Fruit fly (Drosophila melanogaster): ENCODE data around the gene Atxn7.
A peak's percentile ranks its signal among the peaks of the same experiment; 100 is the strongest.

The Atxn7 gene

DNA sequence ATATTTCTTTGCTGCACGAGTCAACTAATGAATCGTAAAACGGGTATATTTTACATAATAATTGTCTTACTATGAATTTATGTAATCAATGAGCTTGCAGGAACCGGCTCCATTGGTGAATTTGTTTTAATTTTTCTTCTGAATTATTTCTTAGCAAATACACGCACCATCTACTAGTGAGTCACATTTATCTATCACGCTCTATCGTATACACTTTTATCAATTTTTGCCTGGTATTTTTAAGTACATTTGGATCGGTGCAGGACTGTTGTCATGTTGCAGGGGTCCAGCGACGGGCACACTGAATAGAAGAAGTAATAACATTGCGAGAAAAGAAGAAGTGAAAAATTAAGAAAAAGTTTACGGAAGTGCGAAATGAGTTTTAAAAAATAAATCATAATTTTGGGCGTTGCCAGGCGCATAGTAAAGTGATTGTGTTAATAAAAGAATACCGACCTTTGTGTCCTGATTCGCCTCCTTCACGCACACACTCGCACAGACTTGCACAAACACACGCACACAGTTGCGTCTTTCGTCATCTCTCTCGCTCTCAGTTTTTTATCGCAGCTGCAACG, 10.5 kb upstream of the Atxn7 start, which contains the start of the genes Rab5 and Axud1 (continued):
- TF ChIP-seq Doc2 (GFP tag; IDR thresholded peaks at IDR 0.05) (no peak), Tbp (GFP tag; optimal IDR thresholded peaks at IDR 0.05) (peak; percentile 74), CG18262 (tag; optimal IDR thresholded peaks at IDR 0.05) (no peak), CG9876 (GFP tag; optimal IDR thresholded peaks at IDR 0.05) (no peak), Kr (GFP tag; optimal IDR thresholded peaks at IDR 0.05) (no peak), Deaf1 (tag; optimal IDR thresholded peaks at IDR 0.05) (no peak), Sin3A (optimal IDR thresholded peaks at IDR 0.05) (peak; percentile 89), chinmo (GFP tag; IDR thresholded peaks at IDR 0.05; ENCODE audit: partially characterized antibody) (0 out of 4 replicates have a peak, but pooled peaks have one; percentile 17), HLH54F (GFP tag; optimal IDR thresholded peaks at IDR 0.05) (no peak), CG13287 (GFP tag; IDR thresholded peaks at IDR 0.05; ENCODE audit: partially characterized antibody) (peak; percentile 30; the same call in 1 of the 2 replicates), Trl (optimal IDR thresholded peaks at IDR 0.05) (peak in 1 of 2 experiments; percentile 24), Trl (GFP tag; optimal IDR thresholded peaks at IDR 0.05) (no peak), bab2 (GFP tag; optimal IDR thresholded peaks at IDR 0.05) (no peak), CG14710 (tag; optimal IDR thresholded peaks at IDR 0.05) (peak; percentile 88), CG15601 (tag; optimal IDR thresholded peaks at IDR 0.05) (peak; percentile 41), BtbVII (GFP tag; optimal IDR thresholded peaks at IDR 0.05) (no peak), toy (GFP tag; IDR thresholded peaks at IDR 0.05) (no peak), CG4854 (GFP tag; optimal IDR thresholded peaks at IDR 0.05) (no peak), tll (GFP tag; optimal IDR thresholded peaks at IDR 0.05) (no peak), zen (tag; optimal IDR thresholded peaks at IDR 0.05) (no peak), CG11085 (GFP tag; IDR thresholded peaks at IDR 0.05) (no peak), CG7556 (GFP tag; optimal IDR thresholded peaks at IDR 0.05) (no peak), CG11456 (GFP tag; IDR thresholded peaks at IDR 0.05) (no peak), nerfin-1 (tag; optimal IDR thresholded peaks at IDR 0.05) (no peak), TFAM (GFP tag; optimal IDR thresholded peaks at IDR 0.05) (no peak), HmgD (GFP tag; optimal IDR thresholded peaks at IDR 0.05) (peak; percentile 29), Poxn (GFP tag; IDR thresholded peaks at IDR 0.05) (no peak), sob (GFP tag; IDR thresholded peaks at IDR 0.05) (peak; percentile 30; the same call in 1 of the 2 replicates), CG10209 (GFP tag; optimal IDR thresholded peaks at IDR 0.05) (no peak), bowl (GFP tag; IDR thresholded peaks at IDR 0.05) (no peak), ATbp (GFP tag; optimal IDR thresholded peaks at IDR 0.05) (no peak), CG4328 (GFP tag; optimal IDR thresholded peaks at IDR 0.05) (no peak), CG7372 (GFP tag; IDR thresholded peaks at IDR 0.05) (no peak), CG16813 (GFP tag; IDR thresholded peaks at IDR 0.05; ENCODE audit: partially characterized antibody) (peak; percentile 15; the same call in 1 of the 3 replicates), Dref (GFP tag; IDR thresholded peaks at IDR 0.05) (peak; percentile 41), fd96Cb (tag; optimal IDR thresholded peaks at IDR 0.05) (no peak), Hsf (GFP tag; optimal IDR thresholded peaks at IDR 0.05) (no peak), crp (GFP tag; optimal IDR thresholded peaks at IDR 0.05) (no peak), stwl (tag; optimal IDR thresholded peaks at IDR 0.05) (peak; percentile 17), CG4820 (GFP tag; optimal IDR thresholded peaks at IDR 0.05) (no peak), CTCF (GFP tag; optimal IDR thresholded peaks at IDR 0.05) (peak; percentile 37), gt (GFP tag; IDR thresholded peaks at IDR 0.05) (no peak), CG43689 (GFP tag; IDR thresholded peaks at IDR 0.05) (no peak), CG30403 (GFP tag; optimal IDR thresholded peaks at IDR 0.05) (no peak), NK7.1 (GFP tag; optimal IDR thresholded peaks at IDR 0.05) (no peak), CG42726 (GFP tag; IDR thresholded peaks at IDR 0.05; ENCODE audit: partially characterized antibody) (0 out of 2 replicates have a peak, but pooled peaks have one; percentile 45), Oaz (GFP tag; IDR thresholded peaks at IDR 0.05) (no peak), CG12071 (GFP tag; optimal IDR thresholded peaks at IDR 0.05) (no peak), CrebB (tag; optimal IDR thresholded peaks at IDR 0.05) (no peak), ase (GFP tag; IDR thresholded peaks at IDR 0.05) (no peak), unpg (GFP tag; optimal IDR thresholded peaks at IDR 0.05) (peak; percentile 2), CG14014 (GFP tag; IDR thresholded peaks at IDR 0.05) (no peak)

Data from whole organism, embryonic.